Worm (Caenorhabditis elegans) whole organism, young adult: ENCODE measurements around the gene F14D7.18.
A peak's percentile ranks its signal among the peaks of the same experiment; 100 is the strongest.

Experiments
- B0035.1 ChIP-seq: sonication (generic microtip); optimal IDR thresholded peaks from 2 replicates; lab custom pipeline; 2016; ENCODE audit warnings: missing genetic modification characterization, mild to moderate bottlenecking, missing compliant biosample characterization, missing genotype, missing genetic modification reagents
- C17E4.6 ChIP-seq: fragments of 200-800 bp; sonication (Bioruptor generic); IDR thresholded peaks from 2 replicates; pipeline ENCODE4 v1.3.6; 2022; ENCODE audit warnings: missing genetic modification reagents, missing genetic modification characterization, missing compliant biosample characterization
- F37B4.10 ChIP-seq: fragments of 200-800 bp; sonication (Bioruptor generic); IDR thresholded peaks from 2 replicates; pipeline ENCODE4 v1.3.6; 2022; ENCODE audit warnings: missing genetic modification characterization, missing compliant biosample characterization
- F49E8.2 ChIP-seq: sonication (generic microtip); optimal IDR thresholded peaks from 3 replicates; lab custom pipeline; 2017; ENCODE audit warnings: missing genetic modification characterization, mild to moderate bottlenecking, missing compliant biosample characterization, antibody characterized with exemption, moderate library complexity; ENCODE audit not compliant: insufficient read depth
- F57C9.4 ChIP-seq: sonication (generic microtip); optimal IDR thresholded peaks from 2 replicates; lab custom pipeline; 2017; ENCODE audit warnings: mild to moderate bottlenecking, missing genetic modification characterization, missing compliant biosample characterization
- K11D2.4 ChIP-seq: fragments of 200-800 bp; sonication (Bioruptor generic); IDR thresholded peaks from 2 replicates; pipeline ENCODE4 v1.3.6; 2022; ENCODE audit warnings: missing genetic modification reagents, missing genetic modification characterization, missing compliant biosample characterization
- Y53F4B.3 ChIP-seq: fragments of 200-800 bp; sonication (Bioruptor generic); IDR thresholded peaks from 2 replicates; pipeline ENCODE4 v1.3.6; 2022; ENCODE audit warnings: missing genetic modification reagents, missing genetic modification characterization, missing compliant biosample characterization
- Y56A3A.18 ChIP-seq: fragments of 200-800 bp; sonication (Bioruptor generic); IDR thresholded peaks from 2 replicates; pipeline ENCODE4 v1.3.6; 2022; ENCODE audit warnings: missing genetic modification reagents, missing genetic modification characterization, missing compliant biosample characterization
- Y79H2A.3 ChIP-seq: fragments of 200-800 bp; sonication (Bioruptor generic); conservative IDR thresholded peaks from 2 replicates; pipeline ENCODE4 v1.3.6; 2022; ENCODE audit warnings: missing genetic modification reagents, missing genetic modification characterization, missing compliant biosample characterization
- ama-1 ChIP-seq, 3 experiments: fragments of 150-350 bp in 1 of 3; sonication (generic microtip) in 2 of 3; optimal IDR thresholded peaks; 2 replicates each; lab custom pipeline; 2014 to 2018; ENCODE audit warnings: missing biosample characterization in 2 of 3, missing genetic modification characterization in 2 of 3, missing genetic modification reagents in 2 of 3
- atf-7 ChIP-seq: sonication (generic microtip); optimal IDR thresholded peaks from 2 replicates; lab custom pipeline; 2017; ENCODE audit warnings: mild to moderate bottlenecking, missing genetic modification characterization, missing compliant biosample characterization
- attf-3 ChIP-seq: fragments of 200-800 bp; sonication (Bioruptor generic); conservative IDR thresholded peaks from 2 replicates; pipeline ENCODE4 v1.3.6; 2022; ENCODE audit warnings: missing genetic modification reagents, missing genetic modification characterization, missing compliant biosample characterization
- cebp-2 ChIP-seq: fragments of 200-800 bp; sonication (Bioruptor generic); IDR thresholded peaks from 2 replicates; pipeline ENCODE4 v1.3.6; 2022; ENCODE audit warnings: missing genetic modification characterization, missing compliant biosample characterization
- dpff-1 ChIP-seq: sonication (generic microtip); optimal IDR thresholded peaks from 2 replicates; lab custom pipeline; 2017; ENCODE audit warnings: mild to moderate bottlenecking, missing genetic modification characterization, missing compliant biosample characterization
- dpl-1 ChIP-seq: fragments of 150-350 bp; optimal IDR thresholded peaks from 2 replicates; lab custom pipeline; 2014; ENCODE audit warnings: missing biosample characterization, missing genetic modification reagents, missing genetic modification characterization
- efl-1 ChIP-seq: fragments of 150-350 bp; optimal IDR thresholded peaks from 2 replicates; lab custom pipeline; 2014; ENCODE audit warnings: missing biosample characterization, missing genetic modification reagents, missing genetic modification characterization
- egl-18 ChIP-seq: fragments of 200-800 bp; sonication (Bioruptor generic); IDR thresholded peaks from 2 replicates; pipeline ENCODE4 v1.3.6; 2022; ENCODE audit warnings: missing genetic modification reagents, missing genetic modification characterization, missing compliant biosample characterization
- ekl-4 ChIP-seq: fragments of 200-800 bp; sonication (Bioruptor generic); IDR thresholded peaks from 2 replicates; pipeline ENCODE4 v1.3.6; 2022; ENCODE audit warnings: missing genetic modification reagents, missing genetic modification characterization, missing compliant biosample characterization
- ets-4 ChIP-seq: fragments of 200-800 bp; sonication (Bioruptor generic); optimal IDR thresholded peaks from 2 replicates; lab custom pipeline; 2018; ENCODE audit warnings: mild to moderate bottlenecking, missing genetic modification characterization, missing compliant biosample characterization
- him-1 ChIP-seq: sonication (generic microtip); optimal IDR thresholded peaks from 2 replicates; lab custom pipeline; 2016; ENCODE audit warnings: missing genotype, missing genetic modification reagents, missing genetic modification characterization, missing compliant biosample characterization
- hlh-12 ChIP-seq: sonication (generic microtip); optimal IDR thresholded peaks from 2 replicates; lab custom pipeline; 2016; ENCODE audit warnings: missing genetic modification characterization, missing compliant biosample characterization
- hmg-1.2 ChIP-seq: fragments of 200-800 bp; sonication (Bioruptor generic); IDR thresholded peaks from 2 replicates; pipeline ENCODE4 v1.3.6; 2022; ENCODE audit warnings: missing genetic modification reagents, missing genetic modification characterization, missing compliant biosample characterization
- let-607 ChIP-seq, 2 experiments: fragments of 200-800 bp in 1 of 2; sonication (Bioruptor generic) in 1 of 2; sonication (generic microtip) in 1 of 2; optimal IDR thresholded peaks; 2 replicates each; lab custom pipeline; 2016 to 2018; ENCODE audit warnings: mild to moderate bottlenecking in 2 of 2, missing compliant biosample characterization in 2 of 2, missing genetic modification characterization in 2 of 2, moderate library complexity in 2 of 2, missing genotype in 1 of 2
- lsl-1 ChIP-seq: fragments of 200-800 bp; sonication (Bioruptor generic); optimal IDR thresholded peaks from 2 replicates; lab custom pipeline; 2018; ENCODE audit warnings: mild to moderate bottlenecking, missing genetic modification characterization, moderate library complexity, missing compliant biosample characterization
- madf-10 ChIP-seq: sonication (generic microtip); optimal IDR thresholded peaks from 2 replicates; lab custom pipeline; 2016; ENCODE audit warnings: mild to moderate bottlenecking, missing genetic modification characterization, missing compliant biosample characterization
- madf-6 ChIP-seq: fragments of 200-800 bp; sonication (Bioruptor generic); IDR thresholded peaks from 2 replicates; pipeline ENCODE4 v1.3.6; 2022; ENCODE audit warnings: missing genetic modification reagents, missing genetic modification characterization, missing compliant biosample characterization
- madf-8 ChIP-seq: fragments of 200-800 bp; sonication (Bioruptor generic); conservative IDR thresholded peaks from 2 replicates; pipeline ENCODE4 v1.3.6; 2022; ENCODE audit warnings: missing genetic modification reagents, missing genetic modification characterization, missing compliant biosample characterization
- mel-28 ChIP-seq: sonication (generic microtip); optimal IDR thresholded peaks from 2 replicates; lab custom pipeline; 2016; ENCODE audit warnings: borderline replicate concordance, mild to moderate bottlenecking, missing genetic modification characterization, missing compliant biosample characterization
- mes-4 ChIP-seq: sonication (generic microtip); optimal IDR thresholded peaks from 2 replicates; lab custom pipeline; 2016; ENCODE audit warnings: missing genotype, missing genetic modification characterization, missing compliant biosample characterization
- nfyb-1 ChIP-seq: fragments of 200-800 bp; sonication (Bioruptor generic); IDR thresholded peaks from 2 replicates; pipeline ENCODE4 v1.3.6; 2022; ENCODE audit warnings: missing genetic modification reagents, missing genetic modification characterization, missing compliant biosample characterization
- nhr-120 ChIP-seq: fragments of 200-800 bp; sonication (Bioruptor generic); IDR thresholded peaks from 2 replicates; pipeline ENCODE4 v1.3.6; 2022; ENCODE audit warnings: missing genetic modification characterization, missing compliant biosample characterization
- nhr-27 ChIP-seq: fragments of 200-800 bp; sonication (Bioruptor generic); optimal IDR thresholded peaks from 2 replicates; lab custom pipeline; 2018; ENCODE audit warnings: mild to moderate bottlenecking, missing genetic modification characterization, moderate library complexity, missing compliant biosample characterization
- pbrm-1 ChIP-seq: fragments of 200-800 bp; sonication (Bioruptor generic); IDR thresholded peaks from 2 replicates; pipeline ENCODE4 v1.3.6; 2022; ENCODE audit warnings: missing genetic modification reagents, missing genetic modification characterization, missing compliant biosample characterization
- rpc-1 ChIP-seq, 2 experiments: fragments of 150-350 bp in 1 of 2; sonication (generic microtip) in 1 of 2; optimal IDR thresholded peaks; 2 replicates each; lab custom pipeline; 2014 to 2018; ENCODE audit warnings: missing biosample characterization in 1 of 2, missing genetic modification characterization in 1 of 2, missing genetic modification reagents in 1 of 2, missing genotype in 1 of 2
- sdz-38 ChIP-seq: sonication (generic microtip); optimal IDR thresholded peaks from 2 replicates; lab custom pipeline; 2016; ENCODE audit warnings: missing genotype, missing genetic modification characterization, missing compliant biosample characterization
- snpc-1.1 ChIP-seq: sonication (generic microtip); optimal IDR thresholded peaks from 2 replicates; lab custom pipeline; 2017; ENCODE audit warnings: missing genetic modification characterization, mild to moderate bottlenecking, missing compliant biosample characterization, antibody characterized with exemption, moderate library complexity, missing genotype, missing genetic modification reagents; ENCODE audit not compliant: insufficient read depth
- snpc-1.3 ChIP-seq: sonication (generic microtip); optimal IDR thresholded peaks from 2 replicates; lab custom pipeline; 2017; ENCODE audit warnings: missing genetic modification characterization, mild to moderate bottlenecking, missing compliant biosample characterization, antibody characterized with exemption, moderate library complexity, missing genotype, missing genetic modification reagents; ENCODE audit not compliant: insufficient read depth
- snpc-3.4 ChIP-seq: sonication (generic microtip); optimal IDR thresholded peaks from 2 replicates; lab custom pipeline; 2017; ENCODE audit warnings: missing genetic modification characterization, mild to moderate bottlenecking, missing compliant biosample characterization, antibody characterized with exemption, moderate library complexity, missing genotype, missing genetic modification reagents
- tlf-1 ChIP-seq: fragments of 200-800 bp; sonication (Bioruptor generic); optimal IDR thresholded peaks from 2 replicates; lab custom pipeline; 2018; ENCODE audit warnings: mild to moderate bottlenecking, missing genetic modification characterization, missing compliant biosample characterization
- zim-3 ChIP-seq: sonication (generic microtip); optimal IDR thresholded peaks from 2 replicates; lab custom pipeline; 2017; ENCODE audit warnings: mild to moderate bottlenecking, missing genetic modification characterization, moderate library complexity, missing compliant biosample characterization
- ztf-18 ChIP-seq: sonication (generic microtip); optimal IDR thresholded peaks from 2 replicates; lab custom pipeline; 2016; ENCODE audit warnings: missing genotype, mild to moderate bottlenecking, missing genetic modification characterization, missing compliant biosample characterization
- ztf-22 ChIP-seq: fragments of 200-800 bp; sonication (Bioruptor generic); optimal IDR thresholded peaks from 2 replicates; lab custom pipeline; 2018; ENCODE audit warnings: mild to moderate bottlenecking, missing genetic modification characterization, moderate library complexity, missing compliant biosample characterization

F14D7.18 gene

ce11 chrV:14285803-14286202 lies 4.7 kb downstream of the F14D7.18 start, which contains the start of gene F40G12.11:
F40G12.11 (plus strand) TSS chrV:14286171.
- TF ChIP-seq ets-4: no peak
- TF ChIP-seq madf-8: 0 out of 2 replicates have a peak, but pooled peaks have one; percentile 18
- no peak for TF ChIP-seq attf-3
- no peak for TF ChIP-seq F57C9.4 (tag; lab: Kevin White, UChicago)
- no peak for TF ChIP-seq C17E4.6 (GFP tag; lab: Robert Waterston, UW)
- no peak for TF ChIP-seq atf-7 (tag; lab: Kevin White, UChicago)
- TF ChIP-seq snpc-1.1: no peak
- no peak for TF ChIP-seq cebp-2 (GFP tag; lab: Robert Waterston, UW)
- no peak for TF ChIP-seq ztf-18
- no peak for TF ChIP-seq nfyb-1 (GFP tag; lab: Robert Waterston, UW)
- TF ChIP-seq egl-18 (GFP tag; lab: Robert Waterston, UW): no peak
- peak; percentile 52; the same call in 1 of the 2 replicates for TF ChIP-seq madf-6
- TF ChIP-seq hmg-1.2 (GFP tag; lab: Robert Waterston, UW): no peak
- peak; percentile 34 for TF ChIP-seq dpl-1 (GFP tag; lab: Kevin White, UChicago)
- TF ChIP-seq nhr-120 (GFP tag; lab: Robert Waterston, UW): no peak
- no peak for TF ChIP-seq F49E8.2
- TF ChIP-seq let-607 (tag; optimal IDR thresholded peaks at IDR 0.05; lab: Kevin White, UChicago): no peak
- TF ChIP-seq Y53F4B.3 (GFP tag; lab: Robert Waterston, UW): no peak
- TF ChIP-seq efl-1 (GFP tag; lab: Kevin White, UChicago): peak; percentile 78
- no peak for TF ChIP-seq him-1
- no peak for TF ChIP-seq Y79H2A.3 (GFP tag; lab: Robert Waterston, UW)
- TF ChIP-seq ama-1 (optimal IDR thresholded peaks at IDR 0.05; lab: Kevin White, UChicago): no peak
- no peak for TF ChIP-seq ama-1 (GFP tag; optimal IDR thresholded peaks at IDR 0.05; lab: Kevin White, UChicago)
- TF ChIP-seq sdz-38 (tag; lab: Kevin White, UChicago): no peak
- no peak for TF ChIP-seq zim-3 (tag; lab: Kevin White, UChicago)
- TF ChIP-seq ekl-4: no peak
- no peak for TF ChIP-seq pbrm-1
- TF ChIP-seq snpc-1.3 (tag; lab: Kevin White, UChicago): no peak
- TF ChIP-seq mes-4 (tag; lab: Kevin White, UChicago): no peak
- TF ChIP-seq dpff-1: no peak
- no peak for TF ChIP-seq ztf-22
- TF ChIP-seq F37B4.10 (GFP tag; lab: Robert Waterston, UW): no peak
- TF ChIP-seq K11D2.4 (GFP tag; lab: Robert Waterston, UW): no peak

- no peak for TF ChIP-seq sdz-38 (tag; lab: Kevin White, UChicago)
- TF ChIP-seq Y56A3A.18 (GFP tag; lab: Robert Waterston, UW): no peak
- TF ChIP-seq Y53F4B.3 (GFP tag; lab: Robert Waterston, UW): no peak
- no peak for TF ChIP-seq hlh-12 (tag; lab: Kevin White, UChicago)
- TF ChIP-seq mes-4 (tag; lab: Kevin White, UChicago): no peak
- no peak for TF ChIP-seq madf-10 (tag; lab: Kevin White, UChicago)
- no peak for TF ChIP-seq B0035.1 (tag; lab: Kevin White, UChicago)
- no peak for TF ChIP-seq F49E8.2
- TF ChIP-seq ets-4: no peak
- no peak for TF ChIP-seq mel-28
- TF ChIP-seq nfyb-1 (GFP tag; lab: Robert Waterston, UW): no peak
- no peak for TF ChIP-seq lsl-1
- TF ChIP-seq snpc-3.4 (tag; lab: Kevin White, UChicago): no peak
- TF ChIP-seq K11D2.4 (GFP tag; lab: Robert Waterston, UW): no peak
- TF ChIP-seq tlf-1: no peak
- TF ChIP-seq rpc-1 (optimal IDR thresholded peaks at IDR 0.05; lab: Kevin White, UChicago): no peak
- no peak for TF ChIP-seq rpc-1 (tag; optimal IDR thresholded peaks at IDR 0.05; lab: Kevin White, UChicago)
- TF ChIP-seq nhr-27 (tag; lab: Kevin White, UChicago): no peak
- TF ChIP-seq, all 124 proteins: peak for 0
These were observed 7.3 kb downstream of the F14D7.18 start, which contains the start of gene F40G12.10 for ce11 chrV:14283241-14283640. F40G12.10 (plus strand) TSS chrV:14283541.
